Worm (Caenorhabditis elegans) whole organism, L4/young adult: ENCODE results near the gene srbc-59.

Experiments
- W03F9.2 ChIP-seq: fragments of 150-350 bp; optimal IDR thresholded peaks from 2 replicates; lab custom pipeline; 2014; ENCODE audit warnings: missing biosample characterization, missing genetic modification characterization
- him-1 ChIP-seq: sonication (generic microtip); optimal IDR thresholded peaks from 2 replicates; lab custom pipeline; 2016; ENCODE audit warnings: missing genotype, missing genetic modification reagents, missing genetic modification characterization, missing compliant biosample characterization

DNA sequence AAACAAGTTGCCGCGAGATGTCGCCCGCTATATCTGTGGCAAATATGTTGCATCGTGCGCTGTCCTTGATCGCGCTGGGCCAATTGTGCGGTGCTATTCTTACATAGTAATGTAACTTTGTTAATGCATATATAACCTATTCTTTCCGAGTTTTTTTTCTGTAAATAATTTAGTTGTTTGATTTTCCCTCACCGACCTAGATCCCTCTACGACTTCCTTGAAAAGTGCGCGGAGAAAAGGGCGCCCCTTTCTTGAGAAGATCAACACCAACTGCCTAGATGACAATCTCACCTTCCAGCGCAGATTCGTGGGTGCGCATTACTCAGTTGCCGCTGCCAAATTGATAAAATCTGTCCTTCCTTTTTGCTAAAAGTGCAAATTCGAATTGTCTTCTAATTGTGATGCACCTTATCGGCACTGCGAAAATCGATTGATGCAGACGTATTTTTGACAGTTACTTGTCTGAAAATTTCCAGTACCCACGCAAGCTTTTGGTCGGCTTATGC, 23.2 kb downstream of the srbc-59 start:
- TF ChIP-seq W03F9.2 (tag; lab: Kevin White, UChicago) = no peak
- no peak for TF ChIP-seq him-1 (tag; lab: Kevin White, UChicago)
